Worm (Caenorhabditis elegans) whole organism, L4 larva: Measurements from ENCODE around the gene F09G2.1.
A peak's percentile ranks its signal among the peaks of the same experiment; 100 is the strongest.

Source experiments
- F49E8.2 ChIP-seq: sonication (generic microtip); optimal IDR thresholded peaks from 2 replicates; lab custom pipeline; 2016; ENCODE audit warnings: missing compliant biosample characterization, mild to moderate bottlenecking, missing genetic modification characterization, borderline replicate concordance
- aha-1 ChIP-seq: fragments of 150-350 bp; peaks from one replicate; lab custom pipeline; 2014; ENCODE audit warnings: missing biosample characterization, missing genetic modification characterization
- ama-1 ChIP-seq: fragments of 150-350 bp; optimal IDR thresholded peaks from 2 replicates; lab custom pipeline; 2014; ENCODE audit warnings: inconsistent platforms, mixed read lengths
- jun-1 ChIP-seq: fragments of 150-350 bp; optimal IDR thresholded peaks from 2 replicates; lab custom pipeline; 2014; ENCODE audit warnings: missing biosample characterization, missing genetic modification reagents, missing genetic modification characterization
- lsy-2 ChIP-seq, 2 experiments: fragments of 150-350 bp in 1 of 2; sonication (generic microtip) in 1 of 2; optimal IDR thresholded peaks; 2 replicates each; lab custom pipeline; 2014 to 2017; ENCODE audit warnings: missing biosample characterization in 2 of 2, missing genetic modification characterization in 2 of 2
- mep-1 ChIP-seq: fragments of 150-350 bp; sonication (generic microtip); optimal IDR thresholded peaks from 3 replicates; lab custom pipeline; 2014; ENCODE audit warnings: missing biosample characterization, missing genetic modification characterization
- nhr-76 ChIP-seq: fragments of 150-350 bp; optimal IDR thresholded peaks from 2 replicates; lab custom pipeline; 2014; ENCODE audit warnings: missing biosample characterization, missing genetic modification characterization
- snpc-1.2 ChIP-seq: fragments of 200-800 bp; sonication (Bioruptor generic); IDR thresholded peaks from 2 replicates; pipeline ENCODE4 v1.3.6; 2022; ENCODE audit warnings: missing genetic modification reagents, missing genetic modification characterization, missing compliant biosample characterization
- tra-1 ChIP-seq: fragments of 200-800 bp; sonication (Bioruptor generic); IDR thresholded peaks from 2 replicates; pipeline ENCODE4 v1.3.6; 2022; ENCODE audit warnings: missing genetic modification reagents, missing genetic modification characterization, missing compliant biosample characterization
- unc-62 ChIP-seq, 3 experiments: fragments of 150-350 bp in 1 of 3; sonication (generic microtip); optimal IDR thresholded peaks in 2 of 3; peaks in 1 of 3; 1 replicate in 1 of 3; 2 replicates in 2 of 3; lab custom pipeline; 2014 to 2017; ENCODE audit warnings: missing biosample characterization in 3 of 3, missing genetic modification characterization in 3 of 3, missing genetic modification reagents in 3 of 3, missing genotype in 1 of 3
- zag-1 ChIP-seq: fragments of 150-350 bp; optimal IDR thresholded peaks from 2 replicates; lab custom pipeline; 2014; ENCODE audit warnings: missing biosample characterization, missing genetic modification characterization
- zfp-3 ChIP-seq: fragments of 200-800 bp; sonication (Bioruptor generic); conservative IDR thresholded peaks from 2 replicates; pipeline ENCODE4 v1.3.6; 2022; ENCODE audit warnings: missing genetic modification reagents, missing genetic modification characterization, missing compliant biosample characterization
- ztf-7 ChIP-seq: fragments of 150-350 bp; optimal IDR thresholded peaks from 2 replicates; lab custom pipeline; 2014; ENCODE audit warnings: missing biosample characterization, missing genetic modification characterization

- no peak for TF ChIP-seq zfp-3 (GFP tag; lab: Robert Waterston, UW)
- no peak for TF ChIP-seq aha-1 (tag; lab: Kevin White, UChicago)
- no peak for TF ChIP-seq tra-1 (GFP tag; lab: Robert Waterston, UW)
- TF ChIP-seq zag-1, result no peak
- TF ChIP-seq ama-1 (lab: Kevin White, UChicago), result no peak
- TF ChIP-seq unc-62 (GFP tag; optimal IDR thresholded peaks at IDR 0.05 in 1 of 2; lab: Kevin White, UChicago), result peak in 1 of 2 experiments; percentile 72
- no peak for TF ChIP-seq unc-62 (tag; optimal IDR thresholded peaks at IDR 0.05; lab: Kevin White, UChicago)
- no peak for TF ChIP-seq ztf-7
- TF ChIP-seq mep-1 (tag; lab: Kevin White, UChicago), result peak; percentile 15
- no peak for TF ChIP-seq nhr-76 (tag; lab: Kevin White, UChicago)
- no peak for TF ChIP-seq snpc-1.2 (GFP tag; lab: Robert Waterston, UW)
- TF ChIP-seq lsy-2 (tag; optimal IDR thresholded peaks at IDR 0.05; lab: Kevin White, UChicago), result peak in 1 of 2 experiments; percentile 3
- TF ChIP-seq jun-1, result no peak
- no peak for TF ChIP-seq F49E8.2 (tag; lab: Kevin White, UChicago)
These were observed 16.0 kb downstream of the F09G2.1 start for ce11 chrV:7216016-7216415.
